Fruit fly (Drosophila melanogaster) S2 (cell line): ENCODE data around the gene CG14655.

Experiments used
- CG8478 ChIP-seq: fragments of >200 bp; optimal IDR thresholded peaks from 2 replicates; lab custom pipeline; 2018
- CTCF ChIP-seq, 2 experiments: fragments of >200 bp; optimal IDR thresholded peaks; 2 replicates each; lab custom pipeline; 2018

- TF ChIP-seq CG8478 (lab: Kevin White, UChicago) (no peak), CTCF (optimal IDR thresholded peaks at IDR 0.05; lab: Kevin White, UChicago) (no peak)
Measured at dm6 chr3R:4745544-4745943, 34.6 kb downstream of the CG14655 start.
